Worm (Caenorhabditis elegans) whole organism, young adult: ENCODE results near the gene aat-2.

ENCODE experiments used
- B0035.1 ChIP-seq: sonication (generic microtip); optimal IDR thresholded peaks from 2 replicates; lab custom pipeline; 2016; ENCODE audit warnings: missing genetic modification characterization, mild to moderate bottlenecking, missing compliant biosample characterization, missing genotype, missing genetic modification reagents
- C06A6.2 ChIP-seq: fragments of 200-800 bp; sonication (Bioruptor generic); conservative IDR thresholded peaks from 2 replicates; pipeline ENCODE4 v1.3.6; 2022; ENCODE audit warnings: missing genetic modification characterization, missing compliant biosample characterization
- F22D6.2 ChIP-seq: sonication (generic microtip); optimal IDR thresholded peaks from 2 replicates; lab custom pipeline; 2016; ENCODE audit warnings: mild to moderate bottlenecking, missing genetic modification characterization, missing compliant biosample characterization
- F33H1.4 ChIP-seq: fragments of 200-800 bp; sonication (Bioruptor generic); IDR thresholded peaks from 2 replicates; pipeline ENCODE4 v1.3.6; 2022; ENCODE audit warnings: missing genetic modification reagents, missing genetic modification characterization, missing compliant biosample characterization
- Y95B8A.8 ChIP-seq: fragments of 200-800 bp; sonication (Bioruptor generic); IDR thresholded peaks from 2 replicates; pipeline ENCODE4 v1.3.6; 2022; ENCODE audit warnings: missing genetic modification reagents, missing genetic modification characterization, missing compliant biosample characterization
- ZK185.1 ChIP-seq: sonication (generic microtip); optimal IDR thresholded peaks from 2 replicates; lab custom pipeline; 2016; ENCODE audit warnings: mild to moderate bottlenecking, missing genetic modification characterization, missing compliant biosample characterization; ENCODE audit not compliant: poor library complexity, severe bottlenecking
- akir-1 ChIP-seq: fragments of 200-800 bp; sonication (Bioruptor generic); optimal IDR thresholded peaks from 2 replicates; lab custom pipeline; 2018; ENCODE audit warnings: mild to moderate bottlenecking, missing genetic modification characterization, moderate library complexity, missing compliant biosample characterization
- ama-1 ChIP-seq, 3 experiments: fragments of 150-350 bp in 1 of 3; sonication (generic microtip) in 2 of 3; optimal IDR thresholded peaks; 2 replicates each; lab custom pipeline; 2014 to 2018; ENCODE audit warnings: missing biosample characterization in 2 of 3, missing genetic modification characterization in 2 of 3, missing genetic modification reagents in 2 of 3
- aptf-3 ChIP-seq: fragments of 200-800 bp; sonication (Bioruptor generic); IDR thresholded peaks from 2 replicates; pipeline ENCODE4 v1.3.6; 2022; ENCODE audit warnings: missing genetic modification characterization, missing compliant biosample characterization
- athp-1 ChIP-seq: sonication (generic microtip); optimal IDR thresholded peaks from 2 replicates; lab custom pipeline; 2017; ENCODE audit warnings: mild to moderate bottlenecking, missing genetic modification characterization, missing compliant biosample characterization
- bed-1 ChIP-seq: fragments of 200-800 bp; sonication (Bioruptor generic); IDR thresholded peaks from 2 replicates; pipeline ENCODE4 v1.3.6; 2022; ENCODE audit warnings: missing genetic modification reagents, missing genetic modification characterization, missing compliant biosample characterization
- ceh-27 ChIP-seq: fragments of 200-800 bp; sonication (Bioruptor generic); optimal IDR thresholded peaks from 2 replicates; lab custom pipeline; 2018; ENCODE audit warnings: mild to moderate bottlenecking, missing genetic modification characterization, moderate library complexity, missing compliant biosample characterization
- ceh-40 ChIP-seq: fragments of 200-800 bp; sonication (Bioruptor generic); IDR thresholded peaks from 2 replicates; pipeline ENCODE4 v1.3.6; 2022; ENCODE audit warnings: missing genetic modification characterization, missing compliant biosample characterization
- ceh-79 ChIP-seq: sonication (generic microtip); optimal IDR thresholded peaks from 2 replicates; lab custom pipeline; 2017; ENCODE audit warnings: mild to moderate bottlenecking, missing genetic modification characterization, missing compliant biosample characterization
- ceh-91 ChIP-seq: fragments of 200-800 bp; sonication (Bioruptor generic); IDR thresholded peaks from 2 replicates; pipeline ENCODE4 v1.3.6; 2022; ENCODE audit warnings: missing genetic modification reagents, missing genetic modification characterization, missing compliant biosample characterization
- dox-1 ChIP-seq: fragments of 200-800 bp; sonication (Bioruptor generic); IDR thresholded peaks from 2 replicates; pipeline ENCODE4 v1.3.6; 2022; ENCODE audit warnings: missing genetic modification reagents, missing genetic modification characterization, missing compliant biosample characterization
- egl-18 ChIP-seq: fragments of 200-800 bp; sonication (Bioruptor generic); IDR thresholded peaks from 2 replicates; pipeline ENCODE4 v1.3.6; 2022; ENCODE audit warnings: missing genetic modification reagents, missing genetic modification characterization, missing compliant biosample characterization
- hlh-12 ChIP-seq: sonication (generic microtip); optimal IDR thresholded peaks from 2 replicates; lab custom pipeline; 2016; ENCODE audit warnings: missing genetic modification characterization, missing compliant biosample characterization
- hlh-26 ChIP-seq: fragments of 200-800 bp; sonication (Bioruptor generic); conservative IDR thresholded peaks from 2 replicates; pipeline ENCODE4 v1.3.6; 2022; ENCODE audit warnings: missing genetic modification reagents, missing genetic modification characterization, missing compliant biosample characterization
- hmg-20 ChIP-seq: fragments of 200-800 bp; sonication (Bioruptor generic); IDR thresholded peaks from 2 replicates; pipeline ENCODE4 v1.3.6; 2022; ENCODE audit warnings: missing genetic modification reagents, missing genetic modification characterization, missing compliant biosample characterization
- lag-1 ChIP-seq: fragments of 200-800 bp; sonication (Bioruptor generic); IDR thresholded peaks from 2 replicates; pipeline ENCODE4 v1.3.6; 2022; ENCODE audit warnings: missing genetic modification reagents, missing genetic modification characterization, missing compliant biosample characterization
- let-607 ChIP-seq, 2 experiments: fragments of 200-800 bp in 1 of 2; sonication (Bioruptor generic) in 1 of 2; sonication (generic microtip) in 1 of 2; optimal IDR thresholded peaks; 2 replicates each; lab custom pipeline; 2016 to 2018; ENCODE audit warnings: mild to moderate bottlenecking in 2 of 2, missing compliant biosample characterization in 2 of 2, missing genetic modification characterization in 2 of 2, moderate library complexity in 2 of 2, missing genotype in 1 of 2
- lin-26 ChIP-seq: fragments of 200-800 bp; sonication (Bioruptor generic); IDR thresholded peaks from 2 replicates; pipeline ENCODE4 v1.3.6; 2022; ENCODE audit warnings: missing genetic modification reagents, missing genetic modification characterization, missing compliant biosample characterization
- lin-35 ChIP-seq, 3 experiments: fragments of 150-350 bp in 2 of 3; sonication (generic microtip) in 1 of 3; optimal IDR thresholded peaks; 2 replicates each; lab custom pipeline; 2014 to 2018; ENCODE audit warnings: missing biosample characterization in 3 of 3, missing genetic modification characterization in 3 of 3, missing genetic modification reagents in 3 of 3
- lin-40 ChIP-seq: sonication (generic microtip); optimal IDR thresholded peaks from 2 replicates; lab custom pipeline; 2016; ENCODE audit warnings: missing genetic modification characterization, mild to moderate bottlenecking, missing compliant biosample characterization, missing genotype, missing genetic modification reagents
- lin-54 ChIP-seq: fragments of 200-800 bp; sonication (Bioruptor generic); optimal IDR thresholded peaks from 2 replicates; lab custom pipeline; 2018; ENCODE audit warnings: mild to moderate bottlenecking, missing genetic modification characterization, missing compliant biosample characterization
- mcd-1 ChIP-seq: fragments of 200-800 bp; sonication (Bioruptor generic); IDR thresholded peaks from 2 replicates; pipeline ENCODE4 v1.3.6; 2022; ENCODE audit warnings: missing genetic modification reagents, missing genetic modification characterization, missing compliant biosample characterization
- mxl-1 ChIP-seq: sonication (generic microtip); optimal IDR thresholded peaks from 2 replicates; lab custom pipeline; 2016; ENCODE audit warnings: missing genetic modification characterization, missing compliant biosample characterization
- nhr-80 ChIP-seq: sonication (generic microtip); optimal IDR thresholded peaks from 2 replicates; lab custom pipeline; 2016; ENCODE audit warnings: missing genetic modification characterization, missing compliant biosample characterization
- pbrm-1 ChIP-seq: fragments of 200-800 bp; sonication (Bioruptor generic); IDR thresholded peaks from 2 replicates; pipeline ENCODE4 v1.3.6; 2022; ENCODE audit warnings: missing genetic modification reagents, missing genetic modification characterization, missing compliant biosample characterization
- rec-8 ChIP-seq, 2 experiments: sonication (generic microtip); optimal IDR thresholded peaks; 2 replicates each; lab custom pipeline; 2016; ENCODE audit warnings: mild to moderate bottlenecking in 2 of 2, missing genetic modification characterization in 2 of 2, missing genetic modification reagents in 2 of 2, missing genotype in 2 of 2, missing biosample characterization in 1 of 2, missing compliant biosample characterization in 1 of 2, moderate library complexity in 1 of 2
- repo-1 ChIP-seq: sonication (generic microtip); optimal IDR thresholded peaks from 2 replicates; lab custom pipeline; 2017; ENCODE audit warnings: mild to moderate bottlenecking, missing genetic modification characterization, missing compliant biosample characterization
- rpc-1 ChIP-seq, 2 experiments: fragments of 150-350 bp in 1 of 2; sonication (generic microtip) in 1 of 2; optimal IDR thresholded peaks; 2 replicates each; lab custom pipeline; 2014 to 2018; ENCODE audit warnings: missing biosample characterization in 1 of 2, missing genetic modification characterization in 1 of 2, missing genetic modification reagents in 1 of 2, missing genotype in 1 of 2
- sea-2 ChIP-seq: fragments of 200-800 bp; sonication (Bioruptor generic); IDR thresholded peaks from 2 replicates; pipeline ENCODE4 v1.3.6; 2022; ENCODE audit warnings: missing genetic modification characterization, missing compliant biosample characterization
- tlf-1 ChIP-seq: fragments of 200-800 bp; sonication (Bioruptor generic); optimal IDR thresholded peaks from 2 replicates; lab custom pipeline; 2018; ENCODE audit warnings: mild to moderate bottlenecking, missing genetic modification characterization, missing compliant biosample characterization
- zim-3 ChIP-seq: sonication (generic microtip); optimal IDR thresholded peaks from 2 replicates; lab custom pipeline; 2017; ENCODE audit warnings: mild to moderate bottlenecking, missing genetic modification characterization, moderate library complexity, missing compliant biosample characterization
- ztf-28 ChIP-seq: fragments of 200-800 bp; sonication (Bioruptor generic); IDR thresholded peaks from 2 replicates; pipeline ENCODE4 v1.3.6; 2022; ENCODE audit warnings: missing genetic modification reagents, missing genetic modification characterization, missing compliant biosample characterization

The aat-2 gene

ce11 chrV:9266399-9266798, 20.2 kb upstream of the aat-2 start, which contains the start of gene slc-17.7:
Gene slc-17.7, minus strand, starts transcription at chrV:9266499.
- TF ChIP-seq sea-2 (GFP tag; lab: Robert Waterston, UW) = no peak
- no peak for TF ChIP-seq rec-8 (tag; optimal IDR thresholded peaks at IDR 0.05; lab: Kevin White, UChicago)
- no peak for TF ChIP-seq akir-1
- no peak for TF ChIP-seq dox-1
- no peak for TF ChIP-seq lin-35 (GFP tag; optimal IDR thresholded peaks at IDR 0.05; lab: Kevin White, UChicago)
- TF ChIP-seq repo-1 = no peak
- no peak for TF ChIP-seq bed-1
- no peak for TF ChIP-seq ceh-27 (GFP tag; lab: Kevin White, UChicago)
- TF ChIP-seq lin-40 (tag; lab: Kevin White, UChicago) = no peak
- TF ChIP-seq ztf-28 (GFP tag; lab: Robert Waterston, UW) = no peak
- no peak for TF ChIP-seq egl-18 (GFP tag; lab: Robert Waterston, UW)

- TF ChIP-seq lin-54 (GFP tag; lab: Kevin White, UChicago) = no peak
- no peak for TF ChIP-seq zim-3 (tag; lab: Kevin White, UChicago)
- peak; percentile 10 for TF ChIP-seq nhr-80 (tag; lab: Kevin White, UChicago)
Observed at ce11 chrV:9262708-9263107, 16.5 kb upstream of the aat-2 start.

- no peak for TF ChIP-seq nhr-80 (tag; lab: Kevin White, UChicago)
- TF ChIP-seq aptf-3 = no peak
- TF ChIP-seq ceh-40 (GFP tag; lab: Robert Waterston, UW) = no peak
- no peak for TF ChIP-seq mxl-1 (tag; lab: Kevin White, UChicago)
- no peak for TF ChIP-seq ama-1 (optimal IDR thresholded peaks at IDR 0.05; lab: Kevin White, UChicago)
- no peak for TF ChIP-seq ama-1 (GFP tag; optimal IDR thresholded peaks at IDR 0.05; lab: Kevin White, UChicago)
- no peak for TF ChIP-seq lag-1 (GFP tag; lab: Robert Waterston, UW)
- no peak for TF ChIP-seq let-607 (tag; optimal IDR thresholded peaks at IDR 0.05; lab: Kevin White, UChicago)
- no peak for TF ChIP-seq B0035.1 (tag; lab: Kevin White, UChicago)
- no peak for TF ChIP-seq hlh-12
- no peak for TF ChIP-seq rpc-1 (optimal IDR thresholded peaks at IDR 0.05; lab: Kevin White, UChicago)
- no peak for TF ChIP-seq rpc-1 (tag; optimal IDR thresholded peaks at IDR 0.05; lab: Kevin White, UChicago)
Observed at ce11 chrV:9261492-9261891, 15.3 kb upstream of the aat-2 start, which contains the start of gene nhr-36. Gene nhr-36, minus strand, starts transcription at chrV:9261592.

- TF ChIP-seq C06A6.2 (GFP tag; lab: Robert Waterston, UW) (no peak), ceh-40 (GFP tag; lab: Robert Waterston, UW) (no peak), hlh-26 (GFP tag; lab: Robert Waterston, UW) (no peak), F33H1.4 (GFP tag; lab: Robert Waterston, UW) (no peak), hmg-20 (GFP tag; lab: Robert Waterston, UW) (no peak), ZK185.1 (tag; lab: Kevin White, UChicago) (no peak), ztf-28 (GFP tag; lab: Robert Waterston, UW) (no peak), ceh-91 (GFP tag; lab: Robert Waterston, UW) (no peak), tlf-1 (no peak), ceh-79 (no peak), F22D6.2 (tag; lab: Kevin White, UChicago) (no peak), lin-26 (no peak), lag-1 (GFP tag; lab: Robert Waterston, UW) (no peak), Y95B8A.8 (GFP tag; lab: Robert Waterston, UW) (no peak), pbrm-1 (GFP tag; lab: Robert Waterston, UW) (no peak), athp-1 (no peak), mcd-1 (GFP tag; lab: Robert Waterston, UW) (no peak)
Observed at ce11 chrV:9260411-9260810, 14.3 kb upstream of the aat-2 start.
